Worm (Caenorhabditis elegans) whole organism, L2 larva: ENCODE data around the gene C27A2.7.

Experiments
- Y55F3AM.14 ChIP-seq: fragments of 200-800 bp; sonication (Bioruptor generic); optimal IDR thresholded peaks from 2 replicates; lab custom pipeline; 2018; ENCODE audit warnings: mild to moderate bottlenecking, missing genetic modification characterization, missing compliant biosample characterization
- aly-2 ChIP-seq: fragments of 150-350 bp; optimal IDR thresholded peaks from 2 replicates; lab custom pipeline; 2014; ENCODE audit warnings: missing biosample characterization, missing genetic modification characterization
- crh-2 ChIP-seq: sonication (generic microtip); optimal IDR thresholded peaks from 2 replicates; lab custom pipeline; 2017; ENCODE audit warnings: missing biosample characterization, missing genetic modification characterization
- nhr-12 ChIP-seq: fragments of 150-350 bp; optimal IDR thresholded peaks from 2 replicates; lab custom pipeline; 2014; ENCODE audit warnings: missing biosample characterization, missing genetic modification characterization
- nhr-237 ChIP-seq: fragments of 150-350 bp; optimal IDR thresholded peaks from 2 replicates; lab custom pipeline; 2014; ENCODE audit warnings: missing biosample characterization, missing genetic modification characterization
- nhr-25 ChIP-seq: fragments of 150-350 bp; sonication (generic microtip); optimal IDR thresholded peaks from 3 replicates; lab custom pipeline; 2014; ENCODE audit warnings: missing biosample characterization, missing genetic modification characterization
- snpc-4 ChIP-seq: fragments of 150-350 bp; optimal IDR thresholded peaks from 2 replicates; lab custom pipeline; 2014; ENCODE audit warnings: missing biosample characterization, missing genetic modification characterization
- zag-1 ChIP-seq: fragments of 150-350 bp; optimal IDR thresholded peaks from 2 replicates; lab custom pipeline; 2014; ENCODE audit warnings: missing biosample characterization, missing genetic modification characterization

DNA sequence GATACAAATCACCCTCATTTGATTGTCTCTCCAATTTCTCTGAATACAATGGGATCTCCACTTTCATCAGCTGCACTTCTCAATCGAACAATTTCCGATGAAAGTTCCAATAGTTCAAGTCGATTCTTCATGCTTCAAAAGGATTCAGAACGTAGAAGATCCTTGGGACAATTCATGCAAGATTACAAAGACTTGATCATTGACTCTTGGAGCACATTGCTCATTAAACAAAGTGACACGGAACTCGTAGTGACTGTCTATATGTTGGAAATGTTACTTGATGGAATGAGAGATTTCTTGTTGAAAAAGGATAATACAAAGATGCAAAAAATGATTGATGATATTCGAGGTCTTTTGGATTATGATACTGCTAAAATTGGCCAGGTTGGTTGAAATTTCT lies 43.2 kb downstream of the C27A2.7 start:
- no peak for TF ChIP-seq crh-2
- no peak for TF ChIP-seq aly-2 (tag; lab: Kevin White, UChicago)
- no peak for TF ChIP-seq zag-1 (tag; lab: Kevin White, UChicago)
- TF ChIP-seq snpc-4 (tag; lab: Kevin White, UChicago): no peak
- TF ChIP-seq nhr-12 (tag; lab: Kevin White, UChicago): no peak
- TF ChIP-seq nhr-237 (tag; lab: Kevin White, UChicago): no peak
- TF ChIP-seq Y55F3AM.14: no peak
- no peak for TF ChIP-seq nhr-25 (tag; lab: Kevin White, UChicago)
